Worm (Caenorhabditis elegans) whole organism, early embryonic: ENCODE results near the gene mcu-1.

Experiments
- B0310.2 ChIP-seq: sonication (generic microtip); optimal IDR thresholded peaks from 2 replicates; lab custom pipeline; 2016; ENCODE audit warnings: mild to moderate bottlenecking, missing genetic modification characterization, missing compliant biosample characterization
- F13C5.2 ChIP-seq: sonication (generic microtip); optimal IDR thresholded peaks from 2 replicates; lab custom pipeline; 2017; ENCODE audit warnings: mild to moderate bottlenecking, missing genetic modification characterization, inconsistent platforms, missing compliant biosample characterization
- aly-1 ChIP-seq: sonication (generic microtip); optimal IDR thresholded peaks from 2 replicates; lab custom pipeline; 2016; ENCODE audit warnings: missing genetic modification characterization, missing compliant biosample characterization
- ama-1 ChIP-seq: fragments of 150-350 bp; optimal IDR thresholded peaks from 2 replicates; lab custom pipeline; 2014
- ceh-36 ChIP-seq: sonication (generic microtip); optimal IDR thresholded peaks from 2 replicates; lab custom pipeline; 2016; ENCODE audit warnings: missing genetic modification characterization, inconsistent platforms, missing compliant biosample characterization
- flt-1 ChIP-seq: fragments of 200-800 bp; sonication (Bioruptor generic); IDR thresholded peaks from 2 replicates; pipeline ENCODE4 v1.3.6; 2022; ENCODE audit warnings: missing genetic modification characterization, missing compliant biosample characterization
- hmbx-1 ChIP-seq: sonication (generic microtip); optimal IDR thresholded peaks from 2 replicates; lab custom pipeline; 2016; ENCODE audit warnings: mild to moderate bottlenecking, missing genetic modification characterization, missing compliant biosample characterization
- pes-1 ChIP-seq: fragments of 200-800 bp; sonication (Bioruptor generic); IDR thresholded peaks from 2 replicates; pipeline ENCODE4 v1.3.6; 2022; ENCODE audit warnings: missing genetic modification reagents, missing genetic modification characterization, missing compliant biosample characterization
- sea-1 ChIP-seq: fragments of 200-800 bp; sonication (Bioruptor generic); conservative IDR thresholded peaks from 2 replicates; pipeline ENCODE4 v1.3.6; 2022; ENCODE audit warnings: missing genetic modification characterization, missing compliant biosample characterization
- tra-4 ChIP-seq: sonication (generic microtip); optimal IDR thresholded peaks from 2 replicates; lab custom pipeline; 2017; ENCODE audit warnings: missing genetic modification characterization, missing compliant biosample characterization

DNA sequence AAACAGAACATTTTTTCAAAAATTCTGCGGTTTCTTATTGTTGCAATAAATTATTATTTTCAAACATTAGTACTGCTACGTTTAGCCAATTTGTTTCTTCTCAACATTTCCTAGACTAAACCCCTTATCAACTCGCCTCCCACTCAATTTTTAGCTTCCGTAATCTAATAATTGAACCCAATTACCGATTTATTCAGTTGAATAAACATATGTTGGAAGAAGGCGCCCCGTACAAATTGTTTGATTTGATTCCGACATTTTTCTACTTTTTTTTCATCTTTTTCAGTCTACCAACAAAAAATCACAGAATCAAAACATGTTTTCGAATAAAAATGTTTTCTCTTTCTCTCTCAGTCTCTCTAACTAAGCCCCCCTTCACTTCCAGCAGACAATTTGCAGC lies 36.3 kb downstream of the mcu-1 start:
- TF ChIP-seq ama-1 (lab: Kevin White, UChicago) (no peak), pes-1 (GFP tag; lab: Robert Waterston, UW) (no peak), aly-1 (tag; lab: Kevin White, UChicago) (no peak), ceh-36 (tag; lab: Kevin White, UChicago) (no peak), tra-4 (tag; lab: Kevin White, UChicago) (no peak), flt-1 (GFP tag; lab: Robert Waterston, UW) (no peak), F13C5.2 (tag; lab: Kevin White, UChicago) (no peak), B0310.2 (tag; lab: Kevin White, UChicago) (no peak), sea-1 (GFP tag; lab: Robert Waterston, UW) (no peak), hmbx-1 (no peak)
